Worm (Caenorhabditis elegans) whole organism, midembryonic: ENCODE results near the gene W02H3.1.

Experiments
- T22C8.4 ChIP-seq: fragments of 200-800 bp; sonication (Bioruptor generic); IDR thresholded peaks from 2 replicates; pipeline ENCODE4 v1.3.6; 2022; ENCODE audit warnings: missing genetic modification characterization, missing compliant biosample characterization
- cog-1 ChIP-seq: sonication (generic microtip); optimal IDR thresholded peaks from 2 replicates; lab custom pipeline; 2016; ENCODE audit warnings: missing genetic modification characterization, missing compliant biosample characterization
- med-1 ChIP-seq: sonication (generic microtip); optimal IDR thresholded peaks from 2 replicates; lab custom pipeline; 2017; ENCODE audit warnings: missing genetic modification characterization, mild to moderate bottlenecking, missing compliant biosample characterization, antibody characterized with exemption, missing genetic modification reagents; ENCODE audit not compliant: insufficient read depth
- ref-1 ChIP-seq: fragments of 200-800 bp; sonication (Bioruptor generic); conservative IDR thresholded peaks from 2 replicates; pipeline ENCODE4 v1.3.6; 2022; ENCODE audit warnings: missing genetic modification reagents, missing genetic modification characterization, missing compliant biosample characterization
- tab-1 ChIP-seq: fragments of 200-800 bp; sonication (Bioruptor generic); IDR thresholded peaks from 2 replicates; pipeline ENCODE4 v1.3.6; 2022; ENCODE audit warnings: missing genetic modification characterization, missing compliant biosample characterization
- ztf-23 ChIP-seq: fragments of 200-800 bp; sonication (Bioruptor generic); IDR thresholded peaks from 2 replicates; pipeline ENCODE4 v1.3.6; 2022; ENCODE audit warnings: missing genetic modification reagents, missing genetic modification characterization, missing compliant biosample characterization
- ztf-29 ChIP-seq: fragments of 200-800 bp; sonication (Bioruptor generic); IDR thresholded peaks from 2 replicates; pipeline ENCODE4 v1.3.6; 2022; ENCODE audit warnings: missing genetic modification reagents, missing genetic modification characterization, missing compliant biosample characterization

DNA sequence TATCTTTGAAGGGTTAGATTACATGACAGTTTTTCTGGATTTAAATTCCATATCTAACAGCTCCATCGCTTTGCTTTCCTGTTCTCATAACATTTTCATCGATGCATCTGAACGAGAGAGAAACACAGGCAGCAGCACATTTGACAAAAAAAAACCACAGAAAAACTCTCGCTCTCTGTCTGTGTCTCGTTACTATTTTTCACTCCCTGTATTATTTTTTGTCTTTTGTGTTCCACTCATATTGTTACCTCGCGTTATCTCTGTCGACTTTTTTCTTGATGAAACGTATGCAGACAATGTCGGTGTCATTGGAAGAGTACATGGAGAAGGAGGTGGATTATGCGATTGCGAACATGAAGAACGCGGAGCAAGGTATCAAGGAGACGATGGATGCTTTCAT, 16.3 kb downstream of the W02H3.1 start, which contains the start of gene W04G3.11:
- TF ChIP-seq T22C8.4 (no peak), tab-1 (GFP tag; lab: Robert Waterston, UW) (no peak), ztf-29 (GFP tag; lab: Robert Waterston, UW) (no peak), ztf-23 (GFP tag; lab: Robert Waterston, UW) (no peak), cog-1 (tag; lab: Kevin White, UChicago) (no peak), med-1 (GFP tag; lab: Kevin White, UChicago) (no peak), ref-1 (GFP tag; lab: Robert Waterston, UW) (no peak)
